Fruit fly (Drosophila melanogaster): Measurements from ENCODE around the gene Traf6.

Gene Traf6

DNA sequence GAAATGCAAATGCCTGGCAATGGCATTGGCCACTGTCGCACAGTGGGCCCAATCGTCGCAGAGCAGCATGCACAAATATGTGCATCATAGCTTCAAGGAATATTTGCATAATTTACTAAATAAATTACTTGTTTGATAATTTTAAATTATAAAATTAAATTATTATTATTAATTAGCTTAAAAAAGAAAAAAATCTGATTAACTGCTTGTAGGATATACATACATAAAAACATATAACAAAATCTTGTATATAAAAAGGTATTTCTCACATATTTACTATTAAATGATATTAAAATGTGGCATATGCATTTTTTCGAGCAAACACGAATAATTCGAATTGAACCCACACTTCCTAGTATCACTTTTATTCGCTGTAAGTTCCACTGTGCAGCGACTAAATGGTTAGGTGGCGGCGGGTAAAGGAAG lies 31.9 kb downstream of the Traf6 start (continued):
- TF ChIP-seq onecut (GFP tag; IDR thresholded peaks at IDR 0.05) (0 out of 2 replicates have a peak, but pooled peaks have one; percentile 18), CG2875 (GFP tag; optimal IDR thresholded peaks at IDR 0.05) (peak; percentile 41), CG4707 (GFP tag; optimal IDR thresholded peaks at IDR 0.05) (peak; percentile 68), sens-2 (GFP tag; IDR thresholded peaks at IDR 0.05) (no peak), HLHmδ (GFP tag; optimal IDR thresholded peaks at IDR 0.05) (no peak), aop (GFP tag; IDR thresholded peaks at IDR 0.05) (no peak), Hmr (GFP tag; optimal IDR thresholded peaks at IDR 0.05) (peak; percentile 3), tup (GFP tag; optimal IDR thresholded peaks at IDR 0.05) (no peak), Ets65A (GFP tag) (peak; percentile 65), Sin3A (optimal IDR thresholded peaks at IDR 0.05) (no peak), Abd-B (GFP tag; optimal IDR thresholded peaks at IDR 0.05) (peak; percentile 62), emc (GFP tag; optimal IDR thresholded peaks at IDR 0.05) (no peak), sob (GFP tag; IDR thresholded peaks at IDR 0.05) (no peak), CG15601 (tag; optimal IDR thresholded peaks at IDR 0.05) (peak; percentile 38), stc (GFP tag; IDR thresholded peaks at IDR 0.05) (peak; percentile 54; the same call in 1 of the 2 replicates), bowl (GFP tag; IDR thresholded peaks at IDR 0.05) (no peak), Sox100B (GFP tag; optimal IDR thresholded peaks at IDR 0.05) (peak; percentile 83), Dek (tag; optimal IDR thresholded peaks at IDR 0.05) (no peak), NfI (GFP tag; optimal IDR thresholded peaks at IDR 0.05) (peak; percentile 8), CG10274 (GFP tag; optimal IDR thresholded peaks at IDR 0.05) (no peak), NC2α (GFP tag; optimal IDR thresholded peaks at IDR 0.05) (no peak), CG9609 (GFP tag; optimal IDR thresholded peaks at IDR 0.05) (no peak), ind (GFP tag; optimal IDR thresholded peaks at IDR 0.05) (peak; percentile 49), Asciz (GFP tag; optimal IDR thresholded peaks at IDR 0.05) (peak; percentile 55), D (optimal IDR thresholded peaks at IDR 0.05) (no peak), D (GFP tag; optimal IDR thresholded peaks at IDR 0.05) (peak; percentile 49), tio (GFP tag; optimal IDR thresholded peaks at IDR 0.05) (no peak), ro (GFP tag; IDR thresholded peaks at IDR 0.05) (no peak), CG32767 (GFP tag; IDR thresholded peaks at IDR 0.05) (peak; percentile 43; the same call in 1 of the 2 replicates), CG10462 (GFP tag; optimal IDR thresholded peaks at IDR 0.05) (no peak), CG2889 (GFP tag; IDR thresholded peaks at IDR 0.05) (no peak), trem (tag; optimal IDR thresholded peaks at IDR 0.05) (peak; percentile 7), pho (GFP tag; optimal IDR thresholded peaks at IDR 0.05) (no peak), psq (GFP tag; optimal IDR thresholded peaks at IDR 0.05) (no peak), CG10543 (GFP tag; optimal IDR thresholded peaks at IDR 0.05) (no peak), CG12071 (GFP tag; optimal IDR thresholded peaks at IDR 0.05) (no peak), Eip74EF (GFP tag; optimal IDR thresholded peaks at IDR 0.05) (peak in 1 of 2 experiments; percentile 69), Spps (tag; optimal IDR thresholded peaks at IDR 0.05) (no peak), CG43689 (GFP tag; IDR thresholded peaks at IDR 0.05) (no peak), YL-1 (GFP tag; optimal IDR thresholded peaks at IDR 0.05) (no peak), CG8924 (tag; optimal IDR thresholded peaks at IDR 0.05) (peak; percentile 58), CG5245 (GFP tag; optimal IDR thresholded peaks at IDR 0.05) (no peak), CG17802 (tag; optimal IDR thresholded peaks at IDR 0.05) (no peak), CG8478 (optimal IDR thresholded peaks at IDR 0.05) (no peak), CG8388 (GFP tag; optimal IDR thresholded peaks at IDR 0.05) (peak; percentile 62), zfh2 (GFP tag; optimal IDR thresholded peaks at IDR 0.05) (no peak), CG18011 (GFP tag; optimal IDR thresholded peaks at IDR 0.05) (no peak), so (GFP tag; IDR thresholded peaks at IDR 0.05) (no peak), ara (GFP tag; IDR thresholded peaks at IDR 0.05) (no peak), sisA (GFP tag; IDR thresholded peaks at IDR 0.05) (peak; percentile 24; the same call in 1 of the 2 replicates), Antp (GFP tag; optimal IDR thresholded peaks at IDR 0.05) (no peak), vnd (GFP tag; IDR thresholded peaks at IDR 0.05; ENCODE audit: partially characterized antibody) (no peak)

Measured in whole organism, embryonic.